Fruit fly (Drosophila melanogaster) whole organism, embryonic: ENCODE measurements around the gene DIP-alpha.
A peak's percentile ranks its signal among the peaks of the same experiment; 100 is the strongest.

Experiments
- Aef1 ChIP-seq: fragments of 200-800 bp; sonication (Bioruptor generic); IDR thresholded peaks from 3 replicates; pipeline ENCODE4 v1.3.6; 2022; ENCODE audit warnings: missing biosample characterization, missing genetic modification characterization
- Bdp1 ChIP-seq: fragments of 200-800 bp; sonication (Bioruptor generic); optimal IDR thresholded peaks from 3 replicates; lab custom pipeline; 2016; ENCODE audit warnings: missing biosample characterization, missing genetic modification characterization
- C15 ChIP-seq: fragments of 200-800 bp; sonication (Bioruptor generic); IDR thresholded peaks from 3 replicates; pipeline ENCODE4 v1.3.6; 2022; ENCODE audit warnings: missing biosample characterization, missing genetic modification characterization
- CG10979 ChIP-seq: fragments of 200-800 bp; sonication (Bioruptor generic); optimal IDR thresholded peaks from 2 replicates; lab custom pipeline; 2018; ENCODE audit warnings: missing biosample characterization, mild to moderate bottlenecking, missing genetic modification characterization, moderate library complexity
- CG11504 ChIP-seq: fragments of 200-800 bp; sonication (Bioruptor generic); optimal IDR thresholded peaks from 3 replicates; lab custom pipeline; 2019; ENCODE audit warnings: missing biosample characterization, mild to moderate bottlenecking, missing genetic modification characterization, moderate library complexity
- CG12659 ChIP-seq: fragments of 200-800 bp; sonication (Bioruptor generic); optimal IDR thresholded peaks from 3 replicates; lab custom pipeline; 2017; ENCODE audit warnings: mild to moderate bottlenecking, missing biosample characterization, missing genetic modification reagents, missing genetic modification characterization
- CG14710 ChIP-seq: fragments of 200-800 bp; sonication (Bioruptor generic); optimal IDR thresholded peaks from 3 replicates; lab custom pipeline; 2019; ENCODE audit warnings: missing biosample characterization, mild to moderate bottlenecking, missing genetic modification characterization, moderate library complexity
- CG14860 ChIP-seq: fragments of 200-800 bp; sonication (Bioruptor generic); IDR thresholded peaks from 3 replicates; pipeline ENCODE4 v1.3.6; 2022; ENCODE audit warnings: missing biosample characterization, missing genetic modification characterization; ENCODE audit not compliant: partially characterized antibody
- CG1603 ChIP-seq: fragments of 200-800 bp; sonication (Bioruptor generic); optimal IDR thresholded peaks from 2 replicates; lab custom pipeline; 2019; ENCODE audit warnings: missing biosample characterization, mild to moderate bottlenecking, missing genetic modification characterization, moderate library complexity
- CG16779 ChIP-seq: fragments of 200-800 bp; sonication (Bioruptor generic); IDR thresholded peaks from 2 replicates; pipeline ENCODE4 v1.3.6; 2022; ENCODE audit warnings: missing biosample characterization, missing genetic modification characterization
- CG17612 ChIP-seq: fragments of 200-800 bp; sonication (Bioruptor generic); IDR thresholded peaks from 2 replicates; pipeline ENCODE4 v1.3.6; 2022; ENCODE audit warnings: missing biosample characterization, missing genetic modification characterization
- CG1792 ChIP-seq: fragments of 200-800 bp; sonication (Bioruptor generic); optimal IDR thresholded peaks from 2 replicates; lab custom pipeline; 2016; ENCODE audit warnings: missing biosample characterization, missing genetic modification characterization
- CG18619 ChIP-seq: fragments of 200-800 bp; sonication (Bioruptor generic); optimal IDR thresholded peaks from 3 replicates; lab custom pipeline; 2017; ENCODE audit warnings: missing biosample characterization, mild to moderate bottlenecking, missing genetic modification characterization
- CG2889 ChIP-seq: fragments of 200-800 bp; sonication (Bioruptor generic); IDR thresholded peaks from 3 replicates; pipeline ENCODE4 v1.3.6; 2022; ENCODE audit warnings: missing biosample characterization, missing genetic modification characterization
- CG3407 ChIP-seq: fragments of 200-800 bp; sonication (Bioruptor generic); optimal IDR thresholded peaks from 2 replicates; lab custom pipeline; 2018; ENCODE audit warnings: missing biosample characterization, mild to moderate bottlenecking, missing genetic modification characterization
- CG4328 ChIP-seq: fragments of 200-800 bp; sonication (Bioruptor generic); optimal IDR thresholded peaks from 3 replicates; lab custom pipeline; 2017; ENCODE audit warnings: missing biosample characterization, missing genetic modification reagents, missing genetic modification characterization
- CG6813 ChIP-seq: fragments of 200-800 bp; sonication (Bioruptor generic); optimal IDR thresholded peaks from 2 replicates; lab custom pipeline; 2017; ENCODE audit warnings: missing biosample characterization, missing genetic modification characterization, mild to moderate bottlenecking, moderate library complexity, missing genetic modification reagents
- CG7839 ChIP-seq: fragments of 200-800 bp; sonication (Bioruptor generic); optimal IDR thresholded peaks from 3 replicates; lab custom pipeline; 2018; ENCODE audit warnings: missing biosample characterization, mild to moderate bottlenecking, missing genetic modification characterization, moderate library complexity
- CG8478 ChIP-seq: fragments of >200 bp; optimal IDR thresholded peaks from 2 replicates; lab custom pipeline; 2018
- CG9797 ChIP-seq: fragments of 200-800 bp; sonication (Bioruptor generic); optimal IDR thresholded peaks from 3 replicates; lab custom pipeline; 2018; ENCODE audit warnings: missing biosample characterization, mild to moderate bottlenecking, missing genetic modification characterization
- CoRest ChIP-seq: fragments of 200-800 bp; sonication (Bioruptor generic); optimal IDR thresholded peaks from 3 replicates; lab custom pipeline; 2018; ENCODE audit warnings: missing biosample characterization, mild to moderate bottlenecking, missing genetic modification characterization, moderate library complexity
- CrebB ChIP-seq: fragments of 200-800 bp; sonication (Bioruptor generic); optimal IDR thresholded peaks from 3 replicates; lab custom pipeline; 2018; ENCODE audit warnings: missing biosample characterization, mild to moderate bottlenecking, missing genetic modification characterization
- Drgx ChIP-seq: fragments of 200-800 bp; sonication (Bioruptor generic); IDR thresholded peaks from 2 replicates; pipeline ENCODE4 v1.3.6; 2022; ENCODE audit warnings: missing biosample characterization, missing genetic modification characterization
- Fer1 ChIP-seq: fragments of 200-800 bp; sonication (Bioruptor generic); optimal IDR thresholded peaks from 2 replicates; lab custom pipeline; 2017; ENCODE audit warnings: missing biosample characterization, mild to moderate bottlenecking, missing genetic modification characterization
- H15 ChIP-seq: fragments of 200-800 bp; sonication (Bioruptor generic); IDR thresholded peaks from 3 replicates; pipeline ENCODE4 v1.3.6; 2022; ENCODE audit warnings: missing biosample characterization, missing genetic modification characterization
- HLH4C ChIP-seq: fragments of 200-800 bp; sonication (Bioruptor generic); IDR thresholded peaks from 3 replicates; pipeline ENCODE4 v1.3.6; 2022; ENCODE audit warnings: missing biosample characterization, missing genetic modification characterization; ENCODE audit not compliant: partially characterized antibody
- Hr51 ChIP-seq, 2 experiments: fragments of 200-800 bp; sonication (Bioruptor generic); optimal IDR thresholded peaks; 2 replicates in 1 of 2; 3 replicates in 1 of 2; lab custom pipeline; 2016 to 2018; ENCODE audit warnings: missing biosample characterization in 2 of 2, missing genetic modification characterization in 2 of 2, mild to moderate bottlenecking in 1 of 2, moderate library complexity in 1 of 2
- Jarid2 ChIP-seq: fragments of 200-800 bp; sonication (Bioruptor generic); optimal IDR thresholded peaks from 3 replicates; lab custom pipeline; 2017; ENCODE audit warnings: mild to moderate bottlenecking, missing biosample characterization, missing genetic modification reagents, missing genetic modification characterization
- Meics ChIP-seq: fragments of 200-800 bp; sonication (Bioruptor generic); optimal IDR thresholded peaks from 2 replicates; lab custom pipeline; 2017; ENCODE audit warnings: missing biosample characterization, mild to moderate bottlenecking, missing genetic modification characterization
- Mes4 ChIP-seq: fragments of 200-800 bp; sonication (Bioruptor generic); optimal IDR thresholded peaks from 2 replicates; lab custom pipeline; 2016; ENCODE audit warnings: missing biosample characterization, missing genetic modification characterization
- Mrtf ChIP-seq: fragments of 200-800 bp; sonication (Bioruptor generic); IDR thresholded peaks from 3 replicates; pipeline ENCODE4 v1.3.6; 2022; ENCODE audit warnings: missing biosample characterization, missing genetic modification characterization
- Ssrp ChIP-seq: fragments of 200-800 bp; sonication (Bioruptor generic); optimal IDR thresholded peaks from 2 replicates; lab custom pipeline; 2018; ENCODE audit warnings: missing biosample characterization, mild to moderate bottlenecking, missing genetic modification characterization, moderate library complexity
- TFAM ChIP-seq: fragments of 200-800 bp; sonication (Bioruptor generic); optimal IDR thresholded peaks from 2 replicates; lab custom pipeline; 2017; ENCODE audit warnings: missing biosample characterization, missing genetic modification characterization, inconsistent platforms
- abd-A ChIP-seq: fragments of 200-800 bp; sonication (Bioruptor generic); optimal IDR thresholded peaks from 3 replicates; lab custom pipeline; 2019; ENCODE audit warnings: missing biosample characterization, mild to moderate bottlenecking, missing genetic modification characterization, moderate library complexity
- br ChIP-seq: fragments of >200 bp; optimal IDR thresholded peaks from 2 replicates; lab custom pipeline; 2017
- chif ChIP-seq, 2 experiments: fragments of 200-800 bp; sonication (Bioruptor generic); optimal IDR thresholded peaks; 3 replicates each; lab custom pipeline; 2016; ENCODE audit warnings: missing biosample characterization in 2 of 2, missing genetic modification characterization in 2 of 2
- dmrt11E ChIP-seq: fragments of 200-800 bp; sonication (Bioruptor generic); optimal IDR thresholded peaks from 3 replicates; lab custom pipeline; 2018; ENCODE audit warnings: missing biosample characterization, mild to moderate bottlenecking, missing genetic modification characterization, moderate library complexity
- ham ChIP-seq: fragments of 200-800 bp; sonication (Bioruptor generic); IDR thresholded peaks from 2 replicates; pipeline ENCODE4 v1.3.6; 2022; ENCODE audit warnings: missing biosample characterization, missing genetic modification characterization
- lilli ChIP-seq: fragments of 200-800 bp; sonication (Bioruptor generic); optimal IDR thresholded peaks from 3 replicates; lab custom pipeline; 2016; ENCODE audit warnings: missing biosample characterization, missing genetic modification characterization
- pzg ChIP-seq: fragments of 200-800 bp; sonication (Bioruptor generic); optimal IDR thresholded peaks from 3 replicates; lab custom pipeline; 2018; ENCODE audit warnings: missing biosample characterization, mild to moderate bottlenecking, missing genetic modification characterization, moderate library complexity
- row ChIP-seq: fragments of 200-800 bp; sonication (Bioruptor generic); IDR thresholded peaks from 3 replicates; pipeline ENCODE4 v1.3.6; 2022; ENCODE audit warnings: missing biosample characterization, missing genetic modification characterization
- shn ChIP-seq: fragments of 200-800 bp; sonication (Bioruptor generic); optimal IDR thresholded peaks from 3 replicates; lab custom pipeline; 2016; ENCODE audit warnings: missing biosample characterization, missing genetic modification characterization
- sisA ChIP-seq: fragments of 200-800 bp; sonication (Bioruptor generic); IDR thresholded peaks from 2 replicates; pipeline ENCODE4 v1.3.6; 2022; ENCODE audit warnings: missing biosample characterization, missing genetic modification characterization
- tgo ChIP-seq: fragments of 200-800 bp; sonication (Bioruptor generic); IDR thresholded peaks from 3 replicates; pipeline ENCODE4 v1.3.6; 2022; ENCODE audit warnings: missing biosample characterization, missing genetic modification characterization
- tll ChIP-seq, 2 experiments: fragments of 200-800 bp in 1 of 2; fragments of >200 bp in 1 of 2; sonication (Bioruptor generic) in 1 of 2; optimal IDR thresholded peaks; 2 replicates each; lab custom pipeline; 2017 to 2019; ENCODE audit warnings: missing biosample characterization in 2 of 2, missing genetic modification characterization in 2 of 2, mild to moderate bottlenecking in 1 of 2, moderate library complexity in 1 of 2
- tna ChIP-seq: fragments of 200-800 bp; sonication (Bioruptor generic); IDR thresholded peaks from 2 replicates; pipeline ENCODE4 v1.3.6; 2022; ENCODE audit warnings: missing biosample characterization, missing genetic modification characterization; ENCODE audit not compliant: partially characterized antibody
- vnd ChIP-seq: fragments of 200-800 bp; sonication (Bioruptor generic); IDR thresholded peaks from 3 replicates; pipeline ENCODE4 v1.3.6; 2022; ENCODE audit warnings: missing biosample characterization, missing genetic modification characterization; ENCODE audit not compliant: partially characterized antibody
- wor ChIP-seq: fragments of 200-800 bp; sonication (Bioruptor generic); IDR thresholded peaks from 2 replicates; pipeline ENCODE4 v1.3.6; 2022; ENCODE audit warnings: missing biosample characterization, missing genetic modification characterization
- zen ChIP-seq: fragments of 200-800 bp; sonication (Bioruptor generic); optimal IDR thresholded peaks from 3 replicates; lab custom pipeline; 2018; ENCODE audit warnings: missing biosample characterization, mild to moderate bottlenecking, missing genetic modification characterization, moderate library complexity

DIP-alpha gene

DNA sequence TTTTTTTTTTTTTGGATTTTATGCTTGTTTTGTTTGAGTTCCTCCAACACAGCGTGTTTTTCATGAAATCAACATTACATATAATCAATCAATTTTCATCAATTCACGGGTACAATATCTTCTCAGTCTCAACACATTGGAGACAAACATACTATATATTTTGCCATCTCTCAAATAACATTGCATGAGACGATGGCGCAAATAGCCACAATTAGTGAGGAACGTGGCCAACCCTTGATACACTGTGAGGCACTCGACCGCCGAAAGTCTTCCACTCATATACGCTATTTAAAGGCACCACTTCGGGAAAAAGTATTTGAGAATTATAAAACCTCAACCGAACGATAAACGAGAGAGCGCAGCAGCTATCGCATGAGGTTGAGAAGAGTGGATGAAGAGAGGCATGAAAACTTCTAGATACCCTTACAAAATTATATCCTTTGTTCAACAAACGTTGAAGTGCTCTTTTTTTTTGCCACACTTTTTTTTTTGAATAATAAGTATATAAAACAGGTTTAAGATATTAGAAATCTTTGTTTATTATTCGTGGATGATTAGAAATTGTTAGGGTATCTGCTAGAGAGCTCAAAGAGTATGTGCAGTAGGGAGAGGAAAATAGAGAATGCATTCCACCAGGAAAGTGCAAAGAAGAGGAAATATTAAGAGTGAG, 25.5 kb downstream of the DIP-alpha start (continued):
- TF ChIP-seq tgo (GFP tag; lab: Robert Waterston, UW) (peak; percentile 71), CG4328 (peak; percentile 28), CG8478 (lab: Kevin White, UChicago) (no peak), CG11504 (tag; lab: Kevin White, UChicago) (peak; percentile 93), CG2889 (GFP tag; lab: Robert Waterston, UW) (peak; percentile 70; the same call in 1 of the 3 replicates), chif (GFP tag; optimal IDR thresholded peaks at IDR 0.05; lab: Kevin White, UChicago) (peak; percentile 81 to 85), CrebB (peak; percentile 66), tll (GFP tag; optimal IDR thresholded peaks at IDR 0.05; lab: Kevin White, UChicago) (no peak), CG6813 (peak; percentile 65), CG14860 (GFP tag; lab: Robert Waterston, UW) (peak; percentile 46; the same call in 2 of the 3 replicates), CG14710 (tag; lab: Kevin White, UChicago) (peak; percentile 87), dmrt11E (peak; percentile 92), sisA (GFP tag; lab: Robert Waterston, UW) (peak; percentile 87), vnd (GFP tag; lab: Robert Waterston, UW) (peak; percentile 20; the same call in 1 of the 3 replicates), Fer1 (GFP tag; lab: Kevin White, UChicago) (peak; percentile 69), zen (tag; lab: Kevin White, UChicago) (peak; percentile 67), H15 (GFP tag; lab: Robert Waterston, UW) (peak; percentile 74), Meics (GFP tag; lab: Kevin White, UChicago) (peak; percentile 64), pzg (GFP tag; lab: Kevin White, UChicago) (no peak), Mes4 (peak; percentile 69), lilli (peak; percentile 69), CG18619 (GFP tag; lab: Kevin White, UChicago) (peak; percentile 71), abd-A (tag; lab: Kevin White, UChicago) (no peak), CoRest (tag; lab: Kevin White, UChicago) (peak; percentile 91), CG9797 (no peak), br (no peak), CG7839 (tag; lab: Kevin White, UChicago) (peak; percentile 89), Mrtf (GFP tag; lab: Robert Waterston, UW) (peak; percentile 65; the same call in 1 of the 3 replicates), wor (peak; percentile 93), shn (GFP tag; lab: Kevin White, UChicago) (peak; percentile 45), CG17612 (GFP tag; lab: Robert Waterston, UW) (no peak), Jarid2 (GFP tag; lab: Kevin White, UChicago) (peak; percentile 37), TFAM (GFP tag; lab: Kevin White, UChicago) (no peak), row (peak; percentile 95), Bdp1 (GFP tag; lab: Kevin White, UChicago) (peak; percentile 96), Ssrp (tag; lab: Kevin White, UChicago) (peak; percentile 90), Drgx (GFP tag; lab: Robert Waterston, UW) (peak; percentile 97), Aef1 (GFP tag; lab: Robert Waterston, UW) (peak; percentile 80), CG1603 (tag; lab: Kevin White, UChicago) (no peak), CG1792 (GFP tag; lab: Kevin White, UChicago) (peak; percentile 35), CG3407 (GFP tag; lab: Kevin White, UChicago) (peak; percentile 89), HLH4C (GFP tag; lab: Robert Waterston, UW) (peak; percentile 53), C15 (no peak), Hr51 (GFP tag; optimal IDR thresholded peaks at IDR 0.05; lab: Kevin White, UChicago) (peak in 1 of 2 experiments; percentile 91), CG10979 (tag; lab: Kevin White, UChicago) (peak; percentile 94), CG12659 (GFP tag; lab: Kevin White, UChicago) (peak; percentile 80), tna (GFP tag; lab: Robert Waterston, UW) (peak; percentile 51), ham (GFP tag; lab: Robert Waterston, UW) (no peak), CG16779 (no peak)
